Fruit fly (Drosophila melanogaster) whole organism, prepupa: Measurements from ENCODE around the gene CG33511.

Experiments
- CG10631 ChIP-seq: fragments of 200-800 bp; sonication (Bioruptor generic); optimal IDR thresholded peaks from 2 replicates; lab custom pipeline; 2016; ENCODE audit warnings: missing biosample characterization, missing genetic modification characterization
- CG11294 ChIP-seq: fragments of 200-800 bp; sonication (Bioruptor generic); IDR thresholded peaks from 2 replicates; pipeline ENCODE4 v1.3.6; 2022; ENCODE audit warnings: missing biosample characterization, missing genetic modification characterization
- CG11902 ChIP-seq: fragments of 200-800 bp; sonication (Bioruptor generic); optimal IDR thresholded peaks from 3 replicates; lab custom pipeline; 2016; ENCODE audit warnings: missing biosample characterization, missing genetic modification characterization
- CG1621 ChIP-seq: fragments of 200-800 bp; sonication (Bioruptor generic); optimal IDR thresholded peaks from 3 replicates; lab custom pipeline; 2018; ENCODE audit warnings: missing biosample characterization, mild to moderate bottlenecking, missing genetic modification characterization
- CG31627 ChIP-seq: fragments of 200-800 bp; sonication (Bioruptor generic); optimal IDR thresholded peaks from 3 replicates; lab custom pipeline; 2016; ENCODE audit warnings: missing biosample characterization, missing genetic modification characterization
- CG34406 ChIP-seq: fragments of 200-800 bp; sonication (Bioruptor generic); optimal IDR thresholded peaks from 3 replicates; lab custom pipeline; 2016; ENCODE audit warnings: missing biosample characterization, missing genetic modification characterization
- CG6276 ChIP-seq: fragments of 200-800 bp; sonication (Bioruptor generic); optimal IDR thresholded peaks from 2 replicates; lab custom pipeline; 2017; ENCODE audit warnings: missing biosample characterization, mild to moderate bottlenecking, missing genetic modification characterization
- CG6792 ChIP-seq: fragments of 200-800 bp; sonication (Bioruptor generic); optimal IDR thresholded peaks from 3 replicates; lab custom pipeline; 2016; ENCODE audit warnings: missing biosample characterization, missing genetic modification characterization
- CG6808 ChIP-seq: fragments of 200-800 bp; sonication (Bioruptor generic); optimal IDR thresholded peaks from 3 replicates; lab custom pipeline; 2017; ENCODE audit warnings: missing biosample characterization, missing genetic modification characterization, mild to moderate bottlenecking, moderate library complexity, missing genetic modification reagents
- CG8119 ChIP-seq: fragments of 200-800 bp; sonication (Bioruptor generic); IDR thresholded peaks from 3 replicates; pipeline ENCODE4 v1.3.6; 2022; ENCODE audit warnings: missing biosample characterization, missing genetic modification characterization
- CG9139 ChIP-seq: fragments of 200-800 bp; sonication (Bioruptor generic); optimal IDR thresholded peaks from 3 replicates; lab custom pipeline; 2017; ENCODE audit warnings: missing biosample characterization, mild to moderate bottlenecking, missing genetic modification characterization
- Eip75B ChIP-seq: fragments of 200-800 bp; sonication (Bioruptor generic); optimal IDR thresholded peaks from 3 replicates; lab custom pipeline; 2016; ENCODE audit warnings: missing biosample characterization, missing genetic modification characterization
- Eip78C ChIP-seq: fragments of 200-800 bp; sonication (Bioruptor generic); peaks from one replicate; lab custom pipeline; 2016; ENCODE audit warnings: missing biosample characterization, missing genetic modification characterization
- Eip93F ChIP-seq: fragments of 200-800 bp; sonication (Bioruptor generic); optimal IDR thresholded peaks from 2 replicates; lab custom pipeline; 2016; ENCODE audit warnings: missing biosample characterization, mild to moderate bottlenecking, missing genetic modification characterization
- Gug ChIP-seq: fragments of 200-800 bp; sonication (Bioruptor generic); IDR thresholded peaks from 2 replicates; pipeline ENCODE4 v1.3.6; 2022; ENCODE audit warnings: missing biosample characterization, missing genetic modification characterization
- Hr39 ChIP-seq: fragments of 200-800 bp; sonication (Bioruptor generic); optimal IDR thresholded peaks from 2 replicates; lab custom pipeline; 2016; ENCODE audit warnings: missing biosample characterization, missing genetic modification characterization
- Hr4 ChIP-seq: fragments of 200-800 bp; sonication (Bioruptor generic); optimal IDR thresholded peaks from 3 replicates; lab custom pipeline; 2016; ENCODE audit warnings: missing biosample characterization, missing genetic modification characterization
- Lpt ChIP-seq: fragments of 200-800 bp; sonication (Bioruptor generic); optimal IDR thresholded peaks from 3 replicates; lab custom pipeline; 2016; ENCODE audit warnings: missing biosample characterization, missing genetic modification characterization
- Met ChIP-seq: fragments of 200-800 bp; sonication (Bioruptor generic); optimal IDR thresholded peaks from 3 replicates; lab custom pipeline; 2016; ENCODE audit warnings: missing biosample characterization, missing genetic modification characterization
- OdsH ChIP-seq: fragments of 200-800 bp; sonication (Bioruptor generic); optimal IDR thresholded peaks from 3 replicates; lab custom pipeline; 2016; ENCODE audit warnings: missing biosample characterization, missing genetic modification characterization
- Smox ChIP-seq: fragments of 200-800 bp; sonication (Bioruptor generic); optimal IDR thresholded peaks from 3 replicates; lab custom pipeline; 2016; ENCODE audit warnings: missing biosample characterization, missing genetic modification characterization
- Sox14 ChIP-seq: fragments of 200-800 bp; sonication (Bioruptor generic); optimal IDR thresholded peaks from 3 replicates; lab custom pipeline; 2016; ENCODE audit warnings: missing biosample characterization, missing genetic modification characterization
- acj6 ChIP-seq: fragments of 200-800 bp; sonication (Bioruptor generic); optimal IDR thresholded peaks from 3 replicates; lab custom pipeline; 2016; ENCODE audit warnings: missing biosample characterization, missing genetic modification characterization
- cyc ChIP-seq: fragments of 200-800 bp; sonication (Bioruptor generic); optimal IDR thresholded peaks from 3 replicates; lab custom pipeline; 2016; ENCODE audit warnings: missing biosample characterization, missing genetic modification characterization
- eg ChIP-seq: fragments of 200-800 bp; sonication (Bioruptor generic); IDR thresholded peaks from 3 replicates; pipeline ENCODE4 v1.3.6; 2022; ENCODE audit warnings: missing biosample characterization, missing genetic modification characterization
- esn ChIP-seq: fragments of 200-800 bp; sonication (Bioruptor generic); optimal IDR thresholded peaks from 2 replicates; lab custom pipeline; 2016; ENCODE audit warnings: missing biosample characterization, mild to moderate bottlenecking, missing genetic modification characterization, moderate library complexity
- fd59A ChIP-seq: fragments of 200-800 bp; sonication (Bioruptor generic); optimal IDR thresholded peaks from 2 replicates; lab custom pipeline; 2017; ENCODE audit warnings: missing biosample characterization, mild to moderate bottlenecking, missing genetic modification characterization, missing genetic modification reagents
- fkh ChIP-seq: fragments of 200-800 bp; sonication (Bioruptor generic); optimal IDR thresholded peaks from 3 replicates; lab custom pipeline; 2017; ENCODE audit warnings: missing biosample characterization, mild to moderate bottlenecking, missing genetic modification characterization, moderate library complexity
- lz ChIP-seq: fragments of 200-800 bp; sonication (Bioruptor generic); optimal IDR thresholded peaks from 3 replicates; lab custom pipeline; 2016; ENCODE audit warnings: missing biosample characterization, missing genetic modification characterization
- net ChIP-seq: fragments of 200-800 bp; sonication (Bioruptor generic); optimal IDR thresholded peaks from 3 replicates; lab custom pipeline; 2016; ENCODE audit warnings: missing biosample characterization, missing genetic modification characterization
- spab ChIP-seq: fragments of 200-800 bp; sonication (Bioruptor generic); optimal IDR thresholded peaks from 2 replicates; lab custom pipeline; 2017; ENCODE audit warnings: missing biosample characterization, mild to moderate bottlenecking, missing genetic modification characterization, missing genetic modification reagents
- ss ChIP-seq, 2 experiments: fragments of 200-800 bp; sonication (Bioruptor generic); optimal IDR thresholded peaks; 2 replicates in 1 of 2; 3 replicates in 1 of 2; lab custom pipeline; 2017 to 2018; ENCODE audit warnings: mild to moderate bottlenecking in 2 of 2, missing biosample characterization in 2 of 2, missing genetic modification characterization in 2 of 2, moderate library complexity in 1 of 2
- svp ChIP-seq: fragments of 200-800 bp; sonication (Bioruptor generic); peaks from one replicate; lab custom pipeline; 2016; ENCODE audit warnings: missing biosample characterization, missing genetic modification characterization
- topi ChIP-seq: fragments of 200-800 bp; sonication (Bioruptor generic); optimal IDR thresholded peaks from 3 replicates; lab custom pipeline; 2016; ENCODE audit warnings: missing biosample characterization, missing genetic modification characterization
- vri ChIP-seq: fragments of 200-800 bp; sonication (Bioruptor generic); optimal IDR thresholded peaks from 3 replicates; lab custom pipeline; 2016; ENCODE audit warnings: missing biosample characterization, mild to moderate bottlenecking, missing genetic modification characterization

CG33511 gene

dm6 chr2L:21082444-21083201, at the start of gene CG33511:
Gene CG33511 (minus strand): TSS chr2L:21082494.
- TF ChIP-seq vri (GFP tag; lab: Kevin White, UChicago): peak; percentile 43
- TF ChIP-seq fkh (GFP tag; lab: Kevin White, UChicago): peak; percentile 16
- TF ChIP-seq CG34406: no peak
- TF ChIP-seq svp (GFP tag; lab: Kevin White, UChicago): peak; percentile 88

dm6 chr2L:21115687-21116086, 33.4 kb upstream of the CG33511 start:
- TF ChIP-seq cyc (GFP tag; lab: Kevin White, UChicago): no peak
- TF ChIP-seq CG6808 (GFP tag; lab: Kevin White, UChicago): no peak
- TF ChIP-seq OdsH (GFP tag; lab: Kevin White, UChicago): no peak
- no peak for TF ChIP-seq eg (GFP tag; lab: Robert Waterston, UW)
- no peak for TF ChIP-seq Hr4 (GFP tag; lab: Kevin White, UChicago)
- TF ChIP-seq topi: no peak
- no peak for TF ChIP-seq Hr39 (GFP tag; lab: Kevin White, UChicago)

dm6 chr2L:21113546-21113945, 31.3 kb upstream of the CG33511 start:
- peak; percentile 39 for TF ChIP-seq fkh (GFP tag; lab: Kevin White, UChicago)
- TF ChIP-seq Eip78C (GFP tag; lab: Kevin White, UChicago): no peak
- TF ChIP-seq Smox (GFP tag; lab: Kevin White, UChicago): no peak
- no peak for TF ChIP-seq acj6
- TF ChIP-seq cyc (GFP tag; lab: Kevin White, UChicago): no peak
- TF ChIP-seq esn (GFP tag; lab: Kevin White, UChicago): no peak
- no peak for TF ChIP-seq topi
- TF ChIP-seq Sox14 (GFP tag; lab: Kevin White, UChicago): no peak
- TF ChIP-seq Gug (GFP tag; lab: Robert Waterston, UW): no peak
- no peak for TF ChIP-seq spab (GFP tag; lab: Kevin White, UChicago)
- peak; percentile 83 for TF ChIP-seq svp (GFP tag; lab: Kevin White, UChicago)
- TF ChIP-seq vri (GFP tag; lab: Kevin White, UChicago): peak; percentile 69
- no peak for TF ChIP-seq CG6792 (GFP tag; lab: Kevin White, UChicago)
- TF ChIP-seq CG6276: no peak
- TF ChIP-seq CG11902: no peak
- no peak for TF ChIP-seq Eip75B (GFP tag; lab: Kevin White, UChicago)
- TF ChIP-seq Met (GFP tag; lab: Kevin White, UChicago): peak; percentile 15
- TF ChIP-seq CG9139: no peak
- TF ChIP-seq CG8119 (GFP tag; lab: Robert Waterston, UW): no peak
- peak; percentile 19 for TF ChIP-seq Eip93F (GFP tag; lab: Kevin White, UChicago)
- TF ChIP-seq CG10631 (GFP tag; lab: Kevin White, UChicago): no peak
- TF ChIP-seq CG11294 (GFP tag; lab: Robert Waterston, UW): no peak
- TF ChIP-seq lz: no peak
- TF ChIP-seq CG31627 (GFP tag; lab: Kevin White, UChicago): no peak
- no peak for TF ChIP-seq net (GFP tag; lab: Kevin White, UChicago)
- TF ChIP-seq Lpt (GFP tag; lab: Kevin White, UChicago): no peak

dm6 chr2L:21111849-21112248, 29.6 kb upstream of the CG33511 start:
- TF ChIP-seq ss (GFP tag; optimal IDR thresholded peaks at IDR 0.05; lab: Kevin White, UChicago): no peak
- TF ChIP-seq fkh (GFP tag; lab: Kevin White, UChicago): peak; percentile 24

- no peak for TF ChIP-seq cyc (GFP tag; lab: Kevin White, UChicago)
- no peak for TF ChIP-seq CG1621 (tag; lab: Kevin White, UChicago)
- no peak for TF ChIP-seq CG11294 (GFP tag; lab: Robert Waterston, UW)
- no peak for TF ChIP-seq fd59A (GFP tag; lab: Kevin White, UChicago)
Observed at dm6 chr2L:21109680-21110079, 27.4 kb upstream of the CG33511 start.
